Fruit fly (Drosophila melanogaster) S2 (cell line): ENCODE data around the gene CG31259.

Experiments
- CG8478 ChIP-seq: fragments of >200 bp; optimal IDR thresholded peaks from 2 replicates; lab custom pipeline; 2018
- CTCF ChIP-seq, 2 experiments: fragments of >200 bp; optimal IDR thresholded peaks; 2 replicates each; lab custom pipeline; 2018

DNA sequence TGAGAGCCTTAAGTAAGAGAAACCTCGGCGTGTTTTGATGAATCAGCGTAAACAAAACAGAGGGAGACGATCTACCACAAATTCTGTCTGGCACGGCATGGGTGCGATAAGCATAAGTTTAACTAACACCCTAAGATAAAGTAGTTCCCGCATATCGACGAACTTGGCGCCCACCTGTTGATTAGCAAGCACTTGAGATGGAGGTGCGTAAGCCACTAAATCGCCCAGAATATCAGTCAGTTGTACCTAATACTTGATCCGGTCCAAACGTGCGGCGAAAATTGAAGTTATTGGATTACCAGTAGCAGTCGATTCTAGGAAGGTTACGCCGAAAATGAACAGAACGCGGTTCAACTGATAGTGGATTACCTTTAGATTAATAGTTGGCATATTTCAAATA lies 2.2 kb upstream of the CG31259 start, which contains the start of gene CG31454:
- TF ChIP-seq CG8478 (lab: Kevin White, UChicago): no peak
- TF ChIP-seq CTCF (optimal IDR thresholded peaks at IDR 0.05; lab: Kevin White, UChicago): no peak
